Fruit fly (Drosophila melanogaster) whole organism, embryonic: ENCODE data around the gene CG31687.

Source experiments
- Aef1 ChIP-seq: fragments of 200-800 bp; sonication (Bioruptor generic); IDR thresholded peaks from 3 replicates; pipeline ENCODE4 v1.3.6; 2022; ENCODE audit warnings: missing biosample characterization, missing genetic modification characterization
- Asciz ChIP-seq: fragments of 200-800 bp; sonication (Bioruptor generic); optimal IDR thresholded peaks from 2 replicates; lab custom pipeline; 2017; ENCODE audit warnings: missing biosample characterization, mild to moderate bottlenecking, missing genetic modification characterization, missing genetic modification reagents
- Bdp1 ChIP-seq: fragments of 200-800 bp; sonication (Bioruptor generic); optimal IDR thresholded peaks from 3 replicates; lab custom pipeline; 2016; ENCODE audit warnings: missing biosample characterization, missing genetic modification characterization
- CG1024 ChIP-seq: fragments of 200-800 bp; sonication (Bioruptor generic); IDR thresholded peaks from 2 replicates; pipeline ENCODE4 v1.3.6; 2022; ENCODE audit warnings: missing biosample characterization, missing genetic modification characterization
- CG10321 ChIP-seq: fragments of 200-800 bp; sonication (Bioruptor generic); IDR thresholded peaks from 2 replicates; pipeline ENCODE4 v1.3.6; 2022; ENCODE audit warnings: missing biosample characterization, missing genetic modification characterization
- CG10366 ChIP-seq: fragments of 200-800 bp; sonication (Bioruptor generic); IDR thresholded peaks from 2 replicates; pipeline ENCODE4 v1.3.6; 2022; ENCODE audit warnings: missing biosample characterization, missing genetic modification characterization
- CG10979 ChIP-seq: fragments of 200-800 bp; sonication (Bioruptor generic); optimal IDR thresholded peaks from 2 replicates; lab custom pipeline; 2018; ENCODE audit warnings: missing biosample characterization, mild to moderate bottlenecking, missing genetic modification characterization, moderate library complexity
- CG11093 ChIP-seq: fragments of 200-800 bp; sonication (Bioruptor generic); IDR thresholded peaks from 3 replicates; pipeline ENCODE4 v1.3.6; 2022; ENCODE audit warnings: missing biosample characterization, missing genetic modification characterization
- CG11696 ChIP-seq: fragments of 200-800 bp; sonication (Bioruptor generic); IDR thresholded peaks from 2 replicates; pipeline ENCODE4 v1.3.6; 2022; ENCODE audit warnings: missing biosample characterization, missing genetic modification characterization
- CG12104 ChIP-seq: fragments of 200-800 bp; sonication (Bioruptor generic); optimal IDR thresholded peaks from 3 replicates; lab custom pipeline; 2016; ENCODE audit warnings: missing biosample characterization, missing genetic modification characterization
- CG12219 ChIP-seq: fragments of 200-800 bp; sonication (Bioruptor generic); optimal IDR thresholded peaks from 3 replicates; lab custom pipeline; 2018; ENCODE audit warnings: missing biosample characterization, mild to moderate bottlenecking, missing genetic modification characterization
- CG17612 ChIP-seq: fragments of 200-800 bp; sonication (Bioruptor generic); IDR thresholded peaks from 2 replicates; pipeline ENCODE4 v1.3.6; 2022; ENCODE audit warnings: missing biosample characterization, missing genetic modification characterization
- CG3407 ChIP-seq: fragments of 200-800 bp; sonication (Bioruptor generic); optimal IDR thresholded peaks from 2 replicates; lab custom pipeline; 2018; ENCODE audit warnings: missing biosample characterization, mild to moderate bottlenecking, missing genetic modification characterization
- CG4730 ChIP-seq: fragments of 200-800 bp; sonication (Bioruptor generic); IDR thresholded peaks from 2 replicates; pipeline ENCODE4 v1.3.6; 2022; ENCODE audit warnings: missing biosample characterization, missing genetic modification characterization
- CG4820 ChIP-seq: fragments of 200-800 bp; sonication (Bioruptor generic); optimal IDR thresholded peaks from 3 replicates; lab custom pipeline; 2016; ENCODE audit warnings: missing biosample characterization, missing genetic modification characterization
- CG5953 ChIP-seq: fragments of 200-800 bp; sonication (Bioruptor generic); IDR thresholded peaks from 2 replicates; pipeline ENCODE4 v1.3.6; 2022; ENCODE audit warnings: missing biosample characterization, missing genetic modification characterization
- CG6791 ChIP-seq: fragments of 200-800 bp; sonication (Bioruptor generic); IDR thresholded peaks from 3 replicates; pipeline ENCODE4 v1.3.6; 2022; ENCODE audit warnings: missing biosample characterization, missing genetic modification characterization; ENCODE audit not compliant: partially characterized antibody
- CG8944 ChIP-seq: fragments of 200-800 bp; sonication (Bioruptor generic); optimal IDR thresholded peaks from 3 replicates; lab custom pipeline; 2016; ENCODE audit warnings: missing biosample characterization, missing genetic modification characterization
- Chrac-16 ChIP-seq: fragments of 200-800 bp; sonication (Bioruptor generic); optimal IDR thresholded peaks from 3 replicates; lab custom pipeline; 2016; ENCODE audit warnings: missing biosample characterization, missing genetic modification characterization
- Drgx ChIP-seq: fragments of 200-800 bp; sonication (Bioruptor generic); IDR thresholded peaks from 2 replicates; pipeline ENCODE4 v1.3.6; 2022; ENCODE audit warnings: missing biosample characterization, missing genetic modification characterization
- E2f1 ChIP-seq: fragments of 200-800 bp; sonication (Bioruptor generic); IDR thresholded peaks from 2 replicates; pipeline ENCODE4 v1.3.6; 2022; ENCODE audit warnings: missing biosample characterization, missing genetic modification characterization
- Ets97D ChIP-seq: fragments of 200-800 bp; sonication (Bioruptor generic); optimal IDR thresholded peaks from 3 replicates; lab custom pipeline; 2016; ENCODE audit warnings: missing biosample characterization, missing genetic modification characterization
- Gsc ChIP-seq: fragments of 200-800 bp; sonication (Bioruptor generic); IDR thresholded peaks from 2 replicates; pipeline ENCODE4 v1.3.6; 2022; ENCODE audit warnings: missing biosample characterization, missing genetic modification characterization
- Hr39 ChIP-seq: fragments of >200 bp; optimal IDR thresholded peaks from 2 replicates; lab custom pipeline; 2017
- Hr51 ChIP-seq, 2 experiments: fragments of 200-800 bp; sonication (Bioruptor generic); optimal IDR thresholded peaks; 2 replicates in 1 of 2; 3 replicates in 1 of 2; lab custom pipeline; 2016 to 2018; ENCODE audit warnings: missing biosample characterization in 2 of 2, missing genetic modification characterization in 2 of 2, mild to moderate bottlenecking in 1 of 2, moderate library complexity in 1 of 2
- NK7.1 ChIP-seq: fragments of 200-800 bp; sonication (Bioruptor generic); optimal IDR thresholded peaks from 3 replicates; lab custom pipeline; 2016; ENCODE audit warnings: missing biosample characterization, missing genetic modification characterization
- Poxn ChIP-seq: fragments of 200-800 bp; sonication (Bioruptor generic); IDR thresholded peaks from 2 replicates; pipeline ENCODE4 v1.3.6; 2022; ENCODE audit warnings: missing biosample characterization, missing genetic modification characterization
- Ptx1 ChIP-seq: fragments of 200-800 bp; sonication (Bioruptor generic); IDR thresholded peaks from 2 replicates; pipeline ENCODE4 v1.3.6; 2022; ENCODE audit warnings: missing biosample characterization, missing genetic modification characterization
- Sox100B ChIP-seq: fragments of 200-800 bp; sonication (Bioruptor generic); optimal IDR thresholded peaks from 3 replicates; lab custom pipeline; 2018; ENCODE audit warnings: missing biosample characterization, mild to moderate bottlenecking, missing genetic modification characterization
- Sry-δ ChIP-seq: fragments of 200-800 bp; sonication (Bioruptor generic); optimal IDR thresholded peaks from 2 replicates; lab custom pipeline; 2016; ENCODE audit warnings: missing biosample characterization, missing genetic modification characterization
- Ssrp ChIP-seq: fragments of 200-800 bp; sonication (Bioruptor generic); optimal IDR thresholded peaks from 2 replicates; lab custom pipeline; 2018; ENCODE audit warnings: missing biosample characterization, mild to moderate bottlenecking, missing genetic modification characterization, moderate library complexity
- Tbp ChIP-seq: fragments of >200 bp; optimal IDR thresholded peaks from 2 replicates; lab custom pipeline; 2018; ENCODE audit warnings: missing biosample characterization, missing genetic modification characterization
- Trl ChIP-seq, 3 experiments: fragments of >200 bp in 2 of 3; fragments of 200-800 bp in 1 of 3; sonication (Bioruptor generic) in 1 of 3; optimal IDR thresholded peaks; 2 replicates in 1 of 3; 3 replicates in 2 of 3; lab custom pipeline; 2016 to 2017; ENCODE audit warnings: missing biosample characterization in 1 of 3, missing genetic modification characterization in 1 of 3
- Vsx1 ChIP-seq: fragments of 200-800 bp; sonication (Bioruptor generic); optimal IDR thresholded peaks from 2 replicates; lab custom pipeline; 2017; ENCODE audit warnings: missing biosample characterization, mild to moderate bottlenecking, missing genetic modification characterization, missing genetic modification reagents
- YL-1 ChIP-seq: fragments of 200-800 bp; sonication (Bioruptor generic); optimal IDR thresholded peaks from 3 replicates; lab custom pipeline; 2017; ENCODE audit warnings: missing biosample characterization, mild to moderate bottlenecking, missing genetic modification characterization
- caup ChIP-seq: fragments of 200-800 bp; sonication (Bioruptor generic); optimal IDR thresholded peaks from 3 replicates; lab custom pipeline; 2017; ENCODE audit warnings: missing biosample characterization, mild to moderate bottlenecking, missing genetic modification characterization, moderate library complexity; ENCODE audit not compliant: severe bottlenecking
- ci ChIP-seq: fragments of 200-800 bp; sonication (Bioruptor generic); IDR thresholded peaks from 3 replicates; pipeline ENCODE4 v1.3.6; 2022; ENCODE audit warnings: missing biosample characterization, missing genetic modification characterization
- cwo ChIP-seq: fragments of 200-800 bp; sonication (Bioruptor generic); optimal IDR thresholded peaks from 3 replicates; lab custom pipeline; 2017; ENCODE audit warnings: missing biosample characterization, missing genetic modification characterization, mild to moderate bottlenecking, moderate library complexity, missing genetic modification reagents
- fd102C ChIP-seq: fragments of 200-800 bp; sonication (Bioruptor generic); optimal IDR thresholded peaks from 2 replicates; lab custom pipeline; 2018; ENCODE audit warnings: missing biosample characterization, mild to moderate bottlenecking, missing genetic modification characterization, moderate library complexity
- fd3F ChIP-seq: fragments of 200-800 bp; sonication (Bioruptor generic); optimal IDR thresholded peaks from 2 replicates; lab custom pipeline; 2018; ENCODE audit warnings: missing biosample characterization, mild to moderate bottlenecking, missing genetic modification characterization, moderate library complexity
- gsb-n ChIP-seq: fragments of 200-800 bp; sonication (Bioruptor generic); optimal IDR thresholded peaks from 3 replicates; lab custom pipeline; 2018; ENCODE audit warnings: missing biosample characterization, mild to moderate bottlenecking, missing genetic modification characterization
- h ChIP-seq: fragments of >200 bp; optimal IDR thresholded peaks from 2 replicates; lab custom pipeline; 2017
- ham ChIP-seq: fragments of 200-800 bp; sonication (Bioruptor generic); IDR thresholded peaks from 2 replicates; pipeline ENCODE4 v1.3.6; 2022; ENCODE audit warnings: missing biosample characterization, missing genetic modification characterization
- hth ChIP-seq: fragments of >200 bp; optimal IDR thresholded peaks from 2 replicates; lab custom pipeline; 2017; ENCODE audit warnings: inconsistent platforms
- ind ChIP-seq: fragments of 200-800 bp; sonication (Bioruptor generic); optimal IDR thresholded peaks from 3 replicates; lab custom pipeline; 2016; ENCODE audit warnings: missing biosample characterization, missing genetic modification characterization
- kni ChIP-seq: fragments of 200-800 bp; sonication (Bioruptor generic); optimal IDR thresholded peaks from 3 replicates; lab custom pipeline; 2017; ENCODE audit warnings: mild to moderate bottlenecking, missing biosample characterization, missing genetic modification reagents, missing genetic modification characterization
- lilli ChIP-seq: fragments of 200-800 bp; sonication (Bioruptor generic); optimal IDR thresholded peaks from 3 replicates; lab custom pipeline; 2016; ENCODE audit warnings: missing biosample characterization, missing genetic modification characterization
- pfk ChIP-seq: fragments of 200-800 bp; sonication (Bioruptor generic); optimal IDR thresholded peaks from 2 replicates; lab custom pipeline; 2018; ENCODE audit warnings: missing biosample characterization, mild to moderate bottlenecking, missing genetic modification characterization, moderate library complexity
- repo ChIP-seq: fragments of 200-800 bp; sonication (Bioruptor generic); optimal IDR thresholded peaks from 2 replicates; lab custom pipeline; 2016; ENCODE audit warnings: missing biosample characterization, missing genetic modification characterization
- seq ChIP-seq: fragments of 200-800 bp; sonication (Bioruptor generic); IDR thresholded peaks from 2 replicates; pipeline ENCODE4 v1.3.6; 2022; ENCODE audit warnings: missing biosample characterization, missing genetic modification characterization
- sima ChIP-seq: fragments of 200-800 bp; sonication (Bioruptor generic); optimal IDR thresholded peaks from 2 replicates; lab custom pipeline; 2016; ENCODE audit warnings: missing biosample characterization, missing genetic modification characterization
- tll ChIP-seq, 2 experiments: fragments of 200-800 bp in 1 of 2; fragments of >200 bp in 1 of 2; sonication (Bioruptor generic) in 1 of 2; optimal IDR thresholded peaks; 2 replicates each; lab custom pipeline; 2017 to 2019; ENCODE audit warnings: missing biosample characterization in 2 of 2, missing genetic modification characterization in 2 of 2, mild to moderate bottlenecking in 1 of 2, moderate library complexity in 1 of 2

The CG31687 gene

DNA sequence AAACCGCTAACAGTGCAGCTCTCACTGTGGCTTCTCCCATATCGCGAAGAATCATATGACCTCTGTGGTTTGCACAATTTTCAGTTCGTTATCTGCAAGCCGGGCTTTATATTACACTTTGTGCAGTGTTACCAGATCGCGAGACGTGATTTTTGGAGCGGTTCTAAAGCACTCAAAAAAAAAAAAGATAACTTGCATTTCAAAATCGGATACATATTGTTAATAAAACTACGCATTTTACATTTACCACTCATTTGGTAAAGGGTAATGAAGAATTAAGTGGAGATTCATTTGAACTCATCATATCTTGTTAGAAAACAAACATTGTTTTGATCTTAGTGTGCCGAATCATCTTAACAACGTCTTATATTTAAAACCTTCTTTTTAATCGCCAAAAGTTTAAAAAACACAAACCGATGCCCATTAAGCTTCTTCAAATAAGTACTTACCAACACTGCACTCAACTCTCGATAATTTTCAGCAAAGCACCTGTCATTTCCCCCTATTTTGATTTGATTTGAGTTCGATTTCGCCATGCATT, 13.4 kb downstream of the CG31687 start, which contains the start of gene CG2493 (continued):
- TF ChIP-seq CG4820 (GFP tag; lab: Kevin White, UChicago) = no peak
- TF ChIP-seq Asciz (GFP tag; lab: Kevin White, UChicago) = peak; percentile 38
- TF ChIP-seq CG5953 = no peak
- TF ChIP-seq caup = no peak
- TF ChIP-seq Vsx1 (GFP tag; lab: Kevin White, UChicago) = no peak
- no peak for TF ChIP-seq sima (GFP tag; lab: Kevin White, UChicago)
- TF ChIP-seq CG17612 (GFP tag; lab: Robert Waterston, UW) = no peak
- no peak for TF ChIP-seq CG3407 (GFP tag; lab: Kevin White, UChicago)
- TF ChIP-seq CG12219 (GFP tag; lab: Kevin White, UChicago) = no peak
- no peak for TF ChIP-seq fd102C (GFP tag; lab: Kevin White, UChicago)
- 0 out of 2 replicates have a peak, but pooled peaks have one; percentile 4 for TF ChIP-seq CG4730
- TF ChIP-seq NK7.1 (GFP tag; lab: Kevin White, UChicago) = no peak
- TF ChIP-seq Ptx1 = no peak
- no peak for TF ChIP-seq CG11696
- no peak for TF ChIP-seq CG1024 (GFP tag; lab: Robert Waterston, UW)
- TF ChIP-seq gsb-n (tag; lab: Kevin White, UChicago) = no peak
- TF ChIP-seq seq = no peak
- TF ChIP-seq ind (GFP tag; lab: Kevin White, UChicago) = peak; percentile 18
- no peak for TF ChIP-seq kni (GFP tag; lab: Kevin White, UChicago)
- TF ChIP-seq Tbp (GFP tag; lab: Kevin White, UChicago) = no peak
- no peak for TF ChIP-seq cwo (GFP tag; lab: Kevin White, UChicago)
- TF ChIP-seq Sox100B (GFP tag; lab: Kevin White, UChicago) = no peak
- no peak for TF ChIP-seq fd3F (GFP tag; lab: Kevin White, UChicago)
- TF ChIP-seq Hr51 (GFP tag; optimal IDR thresholded peaks at IDR 0.05; lab: Kevin White, UChicago) = no peak
- no peak for TF ChIP-seq hth (lab: Kevin White, UChicago)
- peak; percentile 6 for TF ChIP-seq Sry-δ (GFP tag; lab: Kevin White, UChicago)
- no peak for TF ChIP-seq h (lab: Kevin White, UChicago)
- TF ChIP-seq Chrac-16 = no peak
- peak; percentile 44 for TF ChIP-seq Ets97D (GFP tag; lab: Kevin White, UChicago)
- TF ChIP-seq Gsc (GFP tag; lab: Robert Waterston, UW) = no peak
- no peak for TF ChIP-seq Aef1 (GFP tag; lab: Robert Waterston, UW)
- TF ChIP-seq repo (GFP tag; lab: Kevin White, UChicago) = no peak
- no peak for TF ChIP-seq Bdp1
- TF ChIP-seq Trl (optimal IDR thresholded peaks at IDR 0.05; lab: Kevin White, UChicago) = no peak
- no peak for TF ChIP-seq Trl (GFP tag; optimal IDR thresholded peaks at IDR 0.05; lab: Kevin White, UChicago)
- TF ChIP-seq CG11093 (GFP tag; lab: Robert Waterston, UW) = no peak
- TF ChIP-seq CG6791 (GFP tag; lab: Robert Waterston, UW) = no peak
- no peak for TF ChIP-seq YL-1 (GFP tag; lab: Kevin White, UChicago)
- TF ChIP-seq CG10366 (GFP tag; lab: Robert Waterston, UW) = no peak
- TF ChIP-seq CG12104 (GFP tag; lab: Kevin White, UChicago) = no peak
- no peak for TF ChIP-seq ham (GFP tag; lab: Robert Waterston, UW)
- no peak for TF ChIP-seq ci (GFP tag; lab: Robert Waterston, UW)
- TF ChIP-seq tll (GFP tag; optimal IDR thresholded peaks at IDR 0.05; lab: Kevin White, UChicago) = no peak
- peak; percentile 48 for TF ChIP-seq CG10979 (tag; lab: Kevin White, UChicago)
- no peak for TF ChIP-seq Ssrp (tag; lab: Kevin White, UChicago)
- TF ChIP-seq lilli (GFP tag; lab: Kevin White, UChicago) = no peak
- TF ChIP-seq Drgx (GFP tag; lab: Robert Waterston, UW) = peak; percentile 44; the same call in 1 of the 2 replicates
- no peak for TF ChIP-seq Hr39 (lab: Kevin White, UChicago)
- TF ChIP-seq pfk = no peak
- no peak for TF ChIP-seq CG8944 (GFP tag; lab: Kevin White, UChicago)
- no peak for TF ChIP-seq CG10321 (GFP tag; lab: Robert Waterston, UW)
- no peak for TF ChIP-seq Poxn (GFP tag; lab: Robert Waterston, UW)
- TF ChIP-seq E2f1 (GFP tag; lab: Robert Waterston, UW) = no peak
